Fruit fly (Drosophila melanogaster) ovary, adult (tissue): ENCODE results near the gene CG44325.
"Not testable (repeated sequence)": the region's sequence is repeated elsewhere in the genome, so short reads cannot be mapped to it uniquely, and the experiment has no call there.

ENCODE experiments used
- CG17801 ChIP-seq: fragments of 200-800 bp; optimal IDR thresholded peaks from 2 replicates; lab custom pipeline; 2019; ENCODE audit warnings: missing biosample characterization, mild to moderate bottlenecking, missing genetic modification characterization, moderate library complexity; ENCODE audit not compliant: partially characterized antibody

The CG44325 gene

dm6 chrX:9103308-9104185 lies 25.2 kb upstream of the CG44325 start, which contains the start of gene CG7766:
Gene CG7766, minus strand, starts transcription at chrX:9103739.
- no peak for TF ChIP-seq CG17801 (GFP tag; lab: Kevin White, UChicago)

- TF ChIP-seq CG17801 (GFP tag; lab: Kevin White, UChicago) = no peak
Observed at dm6 chrX:9102125-9102524, 23.8 kb upstream of the CG44325 start.

dm6 chrX:9093912-9094311 lies 15.6 kb upstream of the CG44325 start:
- TF ChIP-seq CG17801 (GFP tag; lab: Kevin White, UChicago) = no peak

- no peak for TF ChIP-seq CG17801 (GFP tag; lab: Kevin White, UChicago)
Observed at dm6 chrX:9093062-9093461, 14.8 kb upstream of the CG44325 start.

- no peak for TF ChIP-seq CG17801 (GFP tag; lab: Kevin White, UChicago)
Observed at dm6 chrX:9090057-9090358, 11.7 kb upstream of the CG44325 start.

dm6 chrX:9089254-9090056 lies 11.2 kb upstream of the CG44325 start, which contains the start of gene CCT2:
Gene CCT2, plus strand, starts transcription at chrX:9089513.
- peak; percentile 69 for TF ChIP-seq CG17801 (GFP tag; lab: Kevin White, UChicago)

dm6 chrX:9087920-9088417 lies 9.7 kb upstream of the CG44325 start, which contains the start of gene CG6999:
Gene CG6999, plus strand, starts transcription at chrX:9088367.
- not testable (repeated sequence) for TF ChIP-seq CG17801 (GFP tag; lab: Kevin White, UChicago)

dm6 chrX:9086702-9087179 lies 8.4 kb upstream of the CG44325 start, which contains the start of gene CG32706:
Gene CG32706, plus strand, starts transcription at chrX:9087129.
- TF ChIP-seq CG17801 (GFP tag; lab: Kevin White, UChicago) = not testable (repeated sequence)

- TF ChIP-seq CG17801 (GFP tag; lab: Kevin White, UChicago) = peak; percentile 51
Observed at dm6 chrX:9085726-9086125, 7.4 kb upstream of the CG44325 start, which contains the start of gene CG32708. Gene CG32708, plus strand, starts transcription at chrX:9085932.

- peak; percentile 0 for TF ChIP-seq CG17801 (GFP tag; lab: Kevin White, UChicago)
Observed at dm6 chrX:9082600-9082999, 4.3 kb upstream of the CG44325 start, which contains the start of gene APC4. Gene APC4, plus strand, starts transcription at chrX:9082931.

dm6 chrX:9080962-9081361 lies 2.7 kb upstream of the CG44325 start, which contains the start of the genes CG7246 and HP1b:
Gene CG7246, minus strand, starts transcription at chrX:9081057.
Gene HP1b, plus strand, starts transcription at chrX:9081063.
- TF ChIP-seq CG17801 (GFP tag; lab: Kevin White, UChicago) = peak; percentile 91

- TF ChIP-seq CG17801 (GFP tag; lab: Kevin White, UChicago) = no peak
Observed at dm6 chrX:9077558-9077957, 741 bp downstream of the CG44325 start.

dm6 chrX:9075641-9076324 lies 2.5 kb downstream of the CG44325 start:
- TF ChIP-seq CG17801 (GFP tag; lab: Kevin White, UChicago) = no peak

dm6 chrX:9074040-9074439 lies 4.3 kb downstream of the CG44325 start:
- no peak for TF ChIP-seq CG17801 (GFP tag; lab: Kevin White, UChicago)
